Worm (Caenorhabditis elegans) whole organism, L2 larva: ENCODE data around the gene K08D8.11.
"Not testable (repeated sequence)": the region's sequence is repeated elsewhere in the genome, so short reads cannot be mapped to it uniquely, and the experiment has no call there.

Source experiments
- C34F6.9 ChIP-seq: fragments of 150-350 bp; optimal IDR thresholded peaks from 2 replicates; lab custom pipeline; 2014; ENCODE audit warnings: missing biosample characterization, missing genetic modification characterization
- R02D3.7 ChIP-seq: fragments of 150-350 bp; optimal IDR thresholded peaks from 2 replicates; lab custom pipeline; 2014; ENCODE audit warnings: missing biosample characterization, missing genetic modification characterization
- alr-1 ChIP-seq: fragments of 150-350 bp; optimal IDR thresholded peaks from 2 replicates; lab custom pipeline; 2014; ENCODE audit warnings: missing biosample characterization, missing genetic modification characterization
- aly-2 ChIP-seq: fragments of 150-350 bp; optimal IDR thresholded peaks from 2 replicates; lab custom pipeline; 2014; ENCODE audit warnings: missing biosample characterization, missing genetic modification characterization
- blmp-1 ChIP-seq: sonication (generic microtip); optimal IDR thresholded peaks from 2 replicates; lab custom pipeline; 2017; ENCODE audit warnings: missing genetic modification characterization, mild to moderate bottlenecking, missing compliant biosample characterization, antibody characterized with exemption, moderate library complexity; ENCODE audit not compliant: insufficient read depth
- ceh-82 ChIP-seq: fragments of 150-350 bp; optimal IDR thresholded peaks from 2 replicates; lab custom pipeline; 2014; ENCODE audit warnings: missing biosample characterization, missing genetic modification characterization
- crh-2 ChIP-seq: sonication (generic microtip); optimal IDR thresholded peaks from 2 replicates; lab custom pipeline; 2017; ENCODE audit warnings: missing biosample characterization, missing genetic modification characterization
- dmd-4 ChIP-seq: sonication (generic microtip); optimal IDR thresholded peaks from 2 replicates; lab custom pipeline; 2017; ENCODE audit warnings: missing biosample characterization, missing genetic modification characterization
- egl-27 ChIP-seq: sonication (generic microtip); optimal IDR thresholded peaks from 3 replicates; lab custom pipeline; 2017; ENCODE audit warnings: missing biosample characterization, missing genetic modification reagents, missing genetic modification characterization
- elt-1 ChIP-seq: fragments of 150-350 bp; optimal IDR thresholded peaks from 2 replicates; lab custom pipeline; 2014; ENCODE audit warnings: missing biosample characterization, missing genetic modification characterization
- elt-3 ChIP-seq: sonication (generic microtip); optimal IDR thresholded peaks from 2 replicates; lab custom pipeline; 2017; ENCODE audit warnings: missing biosample characterization, missing genetic modification characterization
- fos-1 ChIP-seq: fragments of 150-350 bp; optimal IDR thresholded peaks from 2 replicates; lab custom pipeline; 2014; ENCODE audit warnings: missing biosample characterization, missing genetic modification characterization
- gmeb-1 ChIP-seq: fragments of 150-350 bp; optimal IDR thresholded peaks from 2 replicates; lab custom pipeline; 2014; ENCODE audit warnings: missing biosample characterization, missing genetic modification characterization
- lin-11 ChIP-seq: fragments of 150-350 bp; sonication (generic microtip); optimal IDR thresholded peaks from 2 replicates; lab custom pipeline; 2014; ENCODE audit warnings: missing biosample characterization, missing genetic modification characterization, inconsistent platforms, mixed read lengths
- lin-13 ChIP-seq: fragments of 150-350 bp; optimal IDR thresholded peaks from 2 replicates; lab custom pipeline; 2014; ENCODE audit warnings: missing biosample characterization, missing genetic modification reagents, missing genetic modification characterization
- lsy-2 ChIP-seq, 2 experiments: fragments of 150-350 bp in 1 of 2; sonication (generic microtip) in 1 of 2; optimal IDR thresholded peaks; 2 replicates each; lab custom pipeline; 2014 to 2017; ENCODE audit warnings: missing biosample characterization in 2 of 2, missing genetic modification characterization in 2 of 2
- mab-5 ChIP-seq: fragments of 150-350 bp; optimal IDR thresholded peaks from 2 replicates; lab custom pipeline; 2014; ENCODE audit warnings: missing biosample characterization, missing genetic modification characterization
- mbf-1 ChIP-seq: sonication (generic microtip); optimal IDR thresholded peaks from 2 replicates; lab custom pipeline; 2017; ENCODE audit warnings: missing biosample characterization, missing genetic modification characterization
- mdl-1 ChIP-seq, 2 experiments: fragments of 150-350 bp in 1 of 2; sonication (generic microtip) in 1 of 2; optimal IDR thresholded peaks; 2 replicates each; lab custom pipeline; 2017; ENCODE audit warnings: missing biosample characterization in 2 of 2, missing genetic modification characterization in 2 of 2
- nhr-10 ChIP-seq: sonication (generic microtip); optimal IDR thresholded peaks from 2 replicates; lab custom pipeline; 2017; ENCODE audit warnings: missing biosample characterization, missing genetic modification characterization
- nhr-11 ChIP-seq: fragments of 150-350 bp; optimal IDR thresholded peaks from 2 replicates; lab custom pipeline; 2014; ENCODE audit warnings: missing biosample characterization, missing genetic modification characterization
- nhr-12 ChIP-seq: fragments of 150-350 bp; optimal IDR thresholded peaks from 2 replicates; lab custom pipeline; 2014; ENCODE audit warnings: missing biosample characterization, missing genetic modification characterization
- nhr-129 ChIP-seq: fragments of 150-350 bp; optimal IDR thresholded peaks from 2 replicates; lab custom pipeline; 2014; ENCODE audit warnings: missing biosample characterization, missing genetic modification characterization
- nhr-21 ChIP-seq: fragments of 150-350 bp; optimal IDR thresholded peaks from 2 replicates; lab custom pipeline; 2014; ENCODE audit warnings: missing biosample characterization, missing genetic modification characterization
- nhr-237 ChIP-seq: fragments of 150-350 bp; optimal IDR thresholded peaks from 2 replicates; lab custom pipeline; 2014; ENCODE audit warnings: missing biosample characterization, missing genetic modification characterization
- nhr-25 ChIP-seq: fragments of 150-350 bp; sonication (generic microtip); optimal IDR thresholded peaks from 3 replicates; lab custom pipeline; 2014; ENCODE audit warnings: missing biosample characterization, missing genetic modification characterization
- nhr-6 ChIP-seq: fragments of 150-350 bp; optimal IDR thresholded peaks from 2 replicates; lab custom pipeline; 2014; ENCODE audit warnings: missing biosample characterization, missing genetic modification characterization
- nhr-77 ChIP-seq: fragments of 150-350 bp; optimal IDR thresholded peaks from 2 replicates; lab custom pipeline; 2014; ENCODE audit warnings: missing biosample characterization, missing genetic modification characterization
- sem-4 ChIP-seq: fragments of 150-350 bp; optimal IDR thresholded peaks from 2 replicates; lab custom pipeline; 2014; ENCODE audit warnings: missing biosample characterization, missing genetic modification reagents, missing genetic modification characterization
- sma-3 ChIP-seq: sonication (generic microtip); optimal IDR thresholded peaks from 2 replicates; lab custom pipeline; 2016; ENCODE audit warnings: missing genetic modification reagents, missing genetic modification characterization, missing compliant biosample characterization
- sma-9 ChIP-seq, 2 experiments: fragments of 150-350 bp in 1 of 2; sonication (generic microtip) in 1 of 2; optimal IDR thresholded peaks; 2 replicates each; lab custom pipeline; 2014 to 2016; ENCODE audit warnings: missing genetic modification characterization in 2 of 2, mild to moderate bottlenecking in 1 of 2, missing biosample characterization in 1 of 2, missing compliant biosample characterization in 1 of 2, missing genetic modification reagents in 1 of 2, moderate library complexity in 1 of 2
- unc-39 ChIP-seq: fragments of 150-350 bp; optimal IDR thresholded peaks from 2 replicates; lab custom pipeline; 2014; ENCODE audit warnings: missing biosample characterization, missing genetic modification characterization
- unc-55 ChIP-seq: fragments of 150-350 bp; sonication (generic microtip); optimal IDR thresholded peaks from 3 replicates; lab custom pipeline; 2014; ENCODE audit warnings: missing biosample characterization, missing genetic modification reagents, missing genetic modification characterization
- unc-62 ChIP-seq: fragments of 150-350 bp; optimal IDR thresholded peaks from 2 replicates; lab custom pipeline; 2014; ENCODE audit warnings: missing biosample characterization, missing genetic modification reagents, missing genetic modification characterization
- zag-1 ChIP-seq: fragments of 150-350 bp; optimal IDR thresholded peaks from 2 replicates; lab custom pipeline; 2014; ENCODE audit warnings: missing biosample characterization, missing genetic modification characterization
- ztf-11 ChIP-seq: sonication (generic microtip); optimal IDR thresholded peaks from 2 replicates; lab custom pipeline; 2017; ENCODE audit warnings: missing biosample characterization, missing genetic modification characterization
- ztf-4 ChIP-seq: fragments of 150-350 bp; optimal IDR thresholded peaks from 2 replicates; lab custom pipeline; 2014; ENCODE audit warnings: missing biosample characterization, missing genetic modification characterization

K08D8.11 gene

ce11 chrIV:12870315-12870714 is 24.8 kb upstream of the K08D8.11 start:
- no peak for TF ChIP-seq gmeb-1
- no peak for TF ChIP-seq lin-11 (tag; lab: Kevin White, UChicago)
- no peak for TF ChIP-seq alr-1 (tag; lab: Kevin White, UChicago)
- TF ChIP-seq mdl-1 (tag; optimal IDR thresholded peaks at IDR 0.05; lab: Kevin White, UChicago): no peak
- no peak for TF ChIP-seq ceh-82 (tag; lab: Kevin White, UChicago)
- no peak for TF ChIP-seq dmd-4 (tag; lab: Kevin White, UChicago)
- no peak for TF ChIP-seq nhr-129 (tag; lab: Kevin White, UChicago)
- TF ChIP-seq nhr-77 (tag; lab: Kevin White, UChicago): no peak
- TF ChIP-seq sma-3 (GFP tag; lab: Kevin White, UChicago): no peak
- no peak for TF ChIP-seq nhr-6

ce11 chrIV:12871445-12871947 is 23.6 kb upstream of the K08D8.11 start, which contains the start of gene clec-187:
clec-187 (minus strand) TSS chrIV:12871495.
- TF ChIP-seq sma-9 (GFP tag; optimal IDR thresholded peaks at IDR 0.05; lab: Kevin White, UChicago) (no peak), sma-9 (tag; optimal IDR thresholded peaks at IDR 0.05; lab: Kevin White, UChicago) (no peak), fos-1 (peak; percentile 9), nhr-25 (no peak), aly-2 (tag; lab: Kevin White, UChicago) (no peak), sem-4 (tag; lab: Kevin White, UChicago) (no peak), mdl-1 (tag; optimal IDR thresholded peaks at IDR 0.05; lab: Kevin White, UChicago) (no peak), ceh-82 (tag; lab: Kevin White, UChicago) (no peak)

ce11 chrIV:12875260-12875659 is 19.8 kb upstream of the K08D8.11 start, which contains the start of gene ZK896.1:
ZK896.1 (minus strand) TSS chrIV:12875360.
- TF ChIP-seq nhr-129, ztf-11, aly-2 (tag; lab: Kevin White, UChicago): not testable (repeated sequence)

ce11 chrIV:12876558-12876957 is 18.5 kb upstream of the K08D8.11 start:
- TF ChIP-seq nhr-237 (tag; lab: Kevin White, UChicago) (no peak), ztf-4 (no peak), gmeb-1 (no peak), fos-1 (peak; percentile 85), sma-9 (GFP tag; optimal IDR thresholded peaks at IDR 0.05; lab: Kevin White, UChicago) (peak; percentile 31), sma-9 (tag; optimal IDR thresholded peaks at IDR 0.05; lab: Kevin White, UChicago) (no peak), lsy-2 (tag; optimal IDR thresholded peaks at IDR 0.05; lab: Kevin White, UChicago) (no peak), nhr-10 (no peak), nhr-77 (tag; lab: Kevin White, UChicago) (no peak)

- TF ChIP-seq mdl-1 (tag; optimal IDR thresholded peaks at IDR 0.05; lab: Kevin White, UChicago): no peak
- TF ChIP-seq sma-9 (GFP tag; optimal IDR thresholded peaks at IDR 0.05; lab: Kevin White, UChicago): peak; percentile 84
- no peak for TF ChIP-seq sma-9 (tag; optimal IDR thresholded peaks at IDR 0.05; lab: Kevin White, UChicago)
- no peak for TF ChIP-seq C34F6.9
- TF ChIP-seq blmp-1 (tag; lab: Kevin White, UChicago): no peak
- TF ChIP-seq nhr-6: no peak
- TF ChIP-seq zag-1 (tag; lab: Kevin White, UChicago): no peak
- no peak for TF ChIP-seq unc-39 (tag; lab: Kevin White, UChicago)
- TF ChIP-seq aly-2 (tag; lab: Kevin White, UChicago): no peak
- peak; percentile 88 for TF ChIP-seq fos-1
- TF ChIP-seq nhr-21 (tag; lab: Kevin White, UChicago): no peak
- no peak for TF ChIP-seq nhr-12 (tag; lab: Kevin White, UChicago)
- TF ChIP-seq lin-13 (GFP tag; lab: Kevin White, UChicago): no peak
- TF ChIP-seq lsy-2 (tag; optimal IDR thresholded peaks at IDR 0.05; lab: Kevin White, UChicago): no peak
- no peak for TF ChIP-seq mab-5 (tag; lab: Kevin White, UChicago)
- TF ChIP-seq egl-27 (tag; lab: Kevin White, UChicago): no peak
- no peak for TF ChIP-seq ceh-82 (tag; lab: Kevin White, UChicago)
- TF ChIP-seq elt-3 (tag; lab: Kevin White, UChicago): no peak
- TF ChIP-seq mbf-1 (tag; lab: Kevin White, UChicago): no peak
- peak; percentile 18 for TF ChIP-seq crh-2
- TF ChIP-seq nhr-237 (tag; lab: Kevin White, UChicago): no peak
- TF ChIP-seq R02D3.7 (tag; lab: Kevin White, UChicago): no peak
- TF ChIP-seq unc-55 (GFP tag; lab: Kevin White, UChicago): no peak
- TF ChIP-seq elt-1: no peak
- TF ChIP-seq nhr-11 (tag; lab: Kevin White, UChicago): no peak
- no peak for TF ChIP-seq ztf-4
- no peak for TF ChIP-seq ztf-11 (tag; lab: Kevin White, UChicago)
- TF ChIP-seq unc-62 (GFP tag; lab: Kevin White, UChicago): no peak
Observed at ce11 chrIV:12879557-12879956, 15.5 kb upstream of the K08D8.11 start, which contains the start of gene ZK896.5. ZK896.5 (minus strand) TSS chrIV:12879645.
